Worm (Caenorhabditis elegans) whole organism, L2 larva: ENCODE results near the gene tiar-1.

Source experiments
- ceh-82 ChIP-seq: fragments of 150-350 bp; optimal IDR thresholded peaks from 2 replicates; lab custom pipeline; 2014; ENCODE audit warnings: missing biosample characterization, missing genetic modification characterization
- egl-27 ChIP-seq: sonication (generic microtip); optimal IDR thresholded peaks from 3 replicates; lab custom pipeline; 2017; ENCODE audit warnings: missing biosample characterization, missing genetic modification reagents, missing genetic modification characterization
- fos-1 ChIP-seq: fragments of 150-350 bp; optimal IDR thresholded peaks from 2 replicates; lab custom pipeline; 2014; ENCODE audit warnings: missing biosample characterization, missing genetic modification characterization
- lin-11 ChIP-seq: fragments of 150-350 bp; sonication (generic microtip); optimal IDR thresholded peaks from 2 replicates; lab custom pipeline; 2014; ENCODE audit warnings: missing biosample characterization, missing genetic modification characterization, inconsistent platforms, mixed read lengths
- lin-13 ChIP-seq: fragments of 150-350 bp; optimal IDR thresholded peaks from 2 replicates; lab custom pipeline; 2014; ENCODE audit warnings: missing biosample characterization, missing genetic modification reagents, missing genetic modification characterization
- sma-9 ChIP-seq, 2 experiments: fragments of 150-350 bp in 1 of 2; sonication (generic microtip) in 1 of 2; optimal IDR thresholded peaks; 2 replicates each; lab custom pipeline; 2014 to 2016; ENCODE audit warnings: missing genetic modification characterization in 2 of 2, mild to moderate bottlenecking in 1 of 2, missing biosample characterization in 1 of 2, missing compliant biosample characterization in 1 of 2, missing genetic modification reagents in 1 of 2, moderate library complexity in 1 of 2
- ztf-11 ChIP-seq: sonication (generic microtip); optimal IDR thresholded peaks from 2 replicates; lab custom pipeline; 2017; ENCODE audit warnings: missing biosample characterization, missing genetic modification characterization

DNA sequence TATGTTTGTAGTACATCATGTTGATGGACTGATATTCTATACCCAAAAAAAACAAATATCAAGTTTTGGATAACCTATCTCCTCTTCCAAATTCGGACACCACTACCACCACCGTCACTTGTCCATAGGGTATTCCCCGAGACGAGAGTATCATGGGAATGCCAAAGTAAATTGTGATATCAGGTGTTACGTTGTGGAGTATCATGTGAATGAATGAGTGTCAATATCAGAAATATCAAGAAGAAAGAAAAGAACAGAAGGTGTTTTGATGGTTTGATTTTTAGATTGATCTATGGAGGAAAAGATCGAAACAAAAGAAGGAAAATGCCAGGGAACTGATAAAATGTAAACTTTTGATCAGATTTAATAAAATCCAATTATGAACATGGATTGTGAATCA, 16.4 kb downstream of the tiar-1 start:
- no peak for TF ChIP-seq ztf-11 (tag; lab: Kevin White, UChicago)
- no peak for TF ChIP-seq lin-13
- no peak for TF ChIP-seq ceh-82 (tag; lab: Kevin White, UChicago)
- TF ChIP-seq egl-27 (tag; lab: Kevin White, UChicago): no peak
- peak; percentile 32 for TF ChIP-seq fos-1 (tag; lab: Kevin White, UChicago)
- TF ChIP-seq lin-11 (tag; lab: Kevin White, UChicago): no peak
- peak; percentile 80 for TF ChIP-seq sma-9 (GFP tag; optimal IDR thresholded peaks at IDR 0.05; lab: Kevin White, UChicago)
- no peak for TF ChIP-seq sma-9 (tag; optimal IDR thresholded peaks at IDR 0.05; lab: Kevin White, UChicago)
